Fruit fly (Drosophila melanogaster): ENCODE data around the gene Mst77F.
A peak's percentile ranks its signal among the peaks of the same experiment; 100 is the strongest.

Mst77F gene

dm6 chr3L:20809088-20809999 is 8.5 kb downstream of the Mst77F start, which contains the start of the genes CG3634 and HIPP1:
Gene CG3634, minus strand, starts transcription at chr3L:20809272.
Gene HIPP1, plus strand, starts transcription at chr3L:20809669.
- TF ChIP-seq CG13204 (GFP tag; optimal IDR thresholded peaks at IDR 0.05) (no peak), CG17806 (tag; optimal IDR thresholded peaks at IDR 0.05) (no peak), CG4496 (GFP tag; IDR thresholded peaks at IDR 0.05) (0 out of 3 replicates have a peak, but pooled peaks have one; percentile 25), Ets98B (GFP tag; IDR thresholded peaks at IDR 0.05) (no peak)

- TF ChIP-seq CG4496 (GFP tag; IDR thresholded peaks at IDR 0.05) (no peak), rn (GFP tag; IDR thresholded peaks at IDR 0.05) (no peak), Pif1B (GFP tag; optimal IDR thresholded peaks at IDR 0.05) (no peak), CG14655 (GFP tag; optimal IDR thresholded peaks at IDR 0.05) (no peak), CG10348 (GFP tag; IDR thresholded peaks at IDR 0.05) (no peak), fd96Ca (GFP tag; IDR thresholded peaks at IDR 0.05) (no peak), CG12605 (GFP tag; IDR thresholded peaks at IDR 0.05) (no peak), CG13204 (GFP tag; optimal IDR thresholded peaks at IDR 0.05) (no peak), gl (tag; optimal IDR thresholded peaks at IDR 0.05) (no peak), CG8301 (tag; optimal IDR thresholded peaks at IDR 0.05) (no peak), Pif1A (GFP tag; optimal IDR thresholded peaks at IDR 0.05) (no peak), Ets98B (GFP tag; IDR thresholded peaks at IDR 0.05) (no peak), D1 (tag; optimal IDR thresholded peaks at IDR 0.05) (no peak), CG9948 (tag; optimal IDR thresholded peaks at IDR 0.05) (no peak), CG34367 (tag; optimal IDR thresholded peaks at IDR 0.05) (no peak), CG15710 (tag; optimal IDR thresholded peaks at IDR 0.05) (no peak), Snoo (tag; optimal IDR thresholded peaks at IDR 0.05) (no peak), EcR (GFP tag; optimal IDR thresholded peaks at IDR 0.05) (no peak), CG32121 (GFP tag; IDR thresholded peaks at IDR 0.05) (no peak)
Measured at dm6 chr3L:20800208-20800607, 17.6 kb downstream of the Mst77F start, which contains the start of gene Spc105R. Gene Spc105R, plus strand, starts transcription at chr3L:20800410.

dm6 chr3L:20798325-20798846 is 19.4 kb downstream of the Mst77F start, which contains the start of the genes CG3698 and tzn:
Gene CG3698, minus strand, starts transcription at chr3L:20798375.
Gene tzn, plus strand, starts transcription at chr3L:20798645.
- TF ChIP-seq CG9948 (tag; optimal IDR thresholded peaks at IDR 0.05) (no peak), EcR (GFP tag; optimal IDR thresholded peaks at IDR 0.05) (no peak), gl (tag; optimal IDR thresholded peaks at IDR 0.05) (peak; percentile 48), CG32121 (GFP tag; IDR thresholded peaks at IDR 0.05) (peak; percentile 59; the same call in 1 of the 2 replicates), rn (GFP tag; IDR thresholded peaks at IDR 0.05) (peak; percentile 76), D1 (tag; optimal IDR thresholded peaks at IDR 0.05) (no peak), CG8301 (tag; optimal IDR thresholded peaks at IDR 0.05) (no peak), CG10348 (GFP tag; IDR thresholded peaks at IDR 0.05) (no peak), CG13204 (GFP tag; optimal IDR thresholded peaks at IDR 0.05) (no peak), fd96Ca (GFP tag; IDR thresholded peaks at IDR 0.05) (no peak; the same call in 2 of the 3 replicates), CG12605 (GFP tag; IDR thresholded peaks at IDR 0.05) (no peak), CG4496 (GFP tag; IDR thresholded peaks at IDR 0.05) (peak; percentile 89), CG14655 (GFP tag; optimal IDR thresholded peaks at IDR 0.05) (no peak), Pif1B (GFP tag; optimal IDR thresholded peaks at IDR 0.05) (no peak), CG15710 (tag; optimal IDR thresholded peaks at IDR 0.05) (peak; percentile 72), Ets98B (GFP tag; IDR thresholded peaks at IDR 0.05) (peak; percentile 52; the same call in 1 of the 2 replicates), CG17806 (tag; optimal IDR thresholded peaks at IDR 0.05) (no peak), Snoo (tag; optimal IDR thresholded peaks at IDR 0.05) (peak; percentile 93), CG8159 (tag; optimal IDR thresholded peaks at IDR 0.05) (no peak), Pif1A (GFP tag; optimal IDR thresholded peaks at IDR 0.05) (no peak), CG34367 (tag; optimal IDR thresholded peaks at IDR 0.05) (peak; percentile 82)

dm6 chr3L:20797379-20797778 is 20.4 kb downstream of the Mst77F start:
- TF ChIP-seq CG10348 (GFP tag; IDR thresholded peaks at IDR 0.05) (no peak), CG8159 (tag; optimal IDR thresholded peaks at IDR 0.05) (no peak), CG13204 (GFP tag; optimal IDR thresholded peaks at IDR 0.05) (no peak), Snoo (tag; optimal IDR thresholded peaks at IDR 0.05) (no peak), CG14655 (GFP tag; optimal IDR thresholded peaks at IDR 0.05) (no peak), CG15710 (tag; optimal IDR thresholded peaks at IDR 0.05) (no peak), EcR (GFP tag; optimal IDR thresholded peaks at IDR 0.05) (no peak), CG12605 (GFP tag; IDR thresholded peaks at IDR 0.05) (no peak), CG17806 (tag; optimal IDR thresholded peaks at IDR 0.05) (no peak), CG34367 (tag; optimal IDR thresholded peaks at IDR 0.05) (no peak), gl (tag; optimal IDR thresholded peaks at IDR 0.05) (no peak), CG8301 (tag; optimal IDR thresholded peaks at IDR 0.05) (no peak), fd96Ca (GFP tag; IDR thresholded peaks at IDR 0.05) (no peak), D1 (tag; optimal IDR thresholded peaks at IDR 0.05) (no peak), Pif1B (GFP tag; optimal IDR thresholded peaks at IDR 0.05) (no peak), rn (GFP tag; IDR thresholded peaks at IDR 0.05) (no peak), Ets98B (GFP tag; IDR thresholded peaks at IDR 0.05) (no peak)

dm6 chr3L:20796757-20797156 is 21.1 kb downstream of the Mst77F start:
- TF ChIP-seq rn (GFP tag; IDR thresholded peaks at IDR 0.05) (no peak), CG17806 (tag; optimal IDR thresholded peaks at IDR 0.05) (no peak), CG12605 (GFP tag; IDR thresholded peaks at IDR 0.05) (no peak), CG15710 (tag; optimal IDR thresholded peaks at IDR 0.05) (no peak), CG8301 (tag; optimal IDR thresholded peaks at IDR 0.05) (no peak)

All from whole organism, pupa.